Worm (Caenorhabditis elegans) whole organism, L1 larva: ENCODE data around the gene pals-22.

Experiments
- C04F5.9 ChIP-seq: sonication (generic microtip); optimal IDR thresholded peaks from 2 replicates; lab custom pipeline; 2016; ENCODE audit warnings: missing genetic modification characterization, missing compliant biosample characterization
- F16B12.6 ChIP-seq: fragments of 150-350 bp; optimal IDR thresholded peaks from 2 replicates; lab custom pipeline; 2014; ENCODE audit warnings: missing biosample characterization, missing genetic modification characterization
- Y116A8C.19 ChIP-seq: sonication (generic microtip); optimal IDR thresholded peaks from 2 replicates; lab custom pipeline; 2016; ENCODE audit warnings: missing compliant biosample characterization, missing genetic modification characterization, borderline replicate concordance
- aha-1 ChIP-seq: fragments of 150-350 bp; optimal IDR thresholded peaks from 2 replicates; lab custom pipeline; 2014; ENCODE audit warnings: missing biosample characterization, missing genetic modification characterization
- aly-2 ChIP-seq: fragments of 150-350 bp; optimal IDR thresholded peaks from 2 replicates; lab custom pipeline; 2014; ENCODE audit warnings: missing biosample characterization, missing genetic modification characterization
- ama-1 ChIP-seq: fragments of 150-350 bp; optimal IDR thresholded peaks from 2 replicates; lab custom pipeline; 2014
- ceh-82 ChIP-seq, 3 experiments: fragments of 150-350 bp in 1 of 3; sonication (generic microtip) in 2 of 3; optimal IDR thresholded peaks; 2 replicates each; lab custom pipeline; 2014 to 2017; ENCODE audit warnings: missing biosample characterization in 3 of 3, missing genetic modification characterization in 3 of 3
- dsc-1 ChIP-seq: sonication (generic microtip); optimal IDR thresholded peaks from 2 replicates; lab custom pipeline; 2016; ENCODE audit warnings: mild to moderate bottlenecking, missing genetic modification characterization, missing compliant biosample characterization
- efl-1 ChIP-seq, 4 experiments: fragments of 150-350 bp; optimal IDR thresholded peaks in 3 of 4; peaks in 1 of 4; 1 replicate in 1 of 4; 2 replicates in 3 of 4; lab custom pipeline; 2014; ENCODE audit warnings: missing biosample characterization in 2 of 4, missing genetic modification characterization in 2 of 4, missing genetic modification reagents in 2 of 4
- egl-13 ChIP-seq: sonication (generic microtip); optimal IDR thresholded peaks from 2 replicates; lab custom pipeline; 2016; ENCODE audit warnings: missing genotype, missing genetic modification reagents, missing genetic modification characterization, missing compliant biosample characterization
- elt-2 ChIP-seq: sonication (generic microtip); optimal IDR thresholded peaks from 2 replicates; lab custom pipeline; 2016; ENCODE audit warnings: missing genetic modification characterization, mild to moderate bottlenecking, inconsistent platforms, missing compliant biosample characterization, missing genetic modification reagents
- ets-5 ChIP-seq: fragments of 200-800 bp; sonication (Bioruptor generic); IDR thresholded peaks from 2 replicates; pipeline ENCODE4 v1.3.6; 2022; ENCODE audit warnings: missing genetic modification characterization, missing compliant biosample characterization
- fkh-10 ChIP-seq: sonication (generic microtip); optimal IDR thresholded peaks from 2 replicates; lab custom pipeline; 2017; ENCODE audit warnings: missing biosample characterization, missing genetic modification reagents, missing genetic modification characterization
- fkh-4 ChIP-seq: sonication (generic microtip); optimal IDR thresholded peaks from 2 replicates; lab custom pipeline; 2016; ENCODE audit warnings: missing compliant biosample characterization, missing genetic modification characterization, borderline replicate concordance
- fkh-8 ChIP-seq: sonication (generic microtip); optimal IDR thresholded peaks from 2 replicates; lab custom pipeline; 2016; ENCODE audit warnings: mild to moderate bottlenecking, missing genetic modification characterization, missing compliant biosample characterization
- hlh-4 ChIP-seq: sonication (generic microtip); optimal IDR thresholded peaks from 2 replicates; lab custom pipeline; 2016; ENCODE audit warnings: mild to moderate bottlenecking, missing genetic modification characterization, missing compliant biosample characterization
- hpl-2 ChIP-seq: fragments of 150-350 bp; optimal IDR thresholded peaks from 2 replicates; lab custom pipeline; 2014; ENCODE audit warnings: missing biosample characterization, missing genetic modification reagents, missing genetic modification characterization
- isw-1 ChIP-seq: fragments of 200-800 bp; sonication (Bioruptor generic); IDR thresholded peaks from 2 replicates; pipeline ENCODE4 v1.3.6; 2022; ENCODE audit warnings: missing genetic modification characterization, missing compliant biosample characterization
- lin-14 ChIP-seq: fragments of 200-800 bp; sonication (Bioruptor generic); optimal IDR thresholded peaks from 2 replicates; lab custom pipeline; 2018; ENCODE audit warnings: mild to moderate bottlenecking, missing genetic modification characterization, moderate library complexity, missing compliant biosample characterization
- lin-35 ChIP-seq, 2 experiments: fragments of 150-350 bp; optimal IDR thresholded peaks; 2 replicates each; lab custom pipeline; 2014; ENCODE audit warnings: missing biosample characterization in 2 of 2, missing genetic modification characterization in 2 of 2, missing genetic modification reagents in 2 of 2
- mab-9 ChIP-seq: fragments of 200-800 bp; sonication (Bioruptor generic); IDR thresholded peaks from 2 replicates; pipeline ENCODE4 v1.3.6; 2022; ENCODE audit warnings: missing genetic modification reagents, missing genetic modification characterization, missing compliant biosample characterization
- mdl-1 ChIP-seq, 2 experiments: fragments of 150-350 bp; optimal IDR thresholded peaks; 2 replicates each; lab custom pipeline; 2014 to 2017; ENCODE audit warnings: missing biosample characterization in 2 of 2, missing genetic modification characterization in 2 of 2, inconsistent platforms in 1 of 2
- mef-2 ChIP-seq: fragments of 150-350 bp; optimal IDR thresholded peaks from 2 replicates; lab custom pipeline; 2014; ENCODE audit warnings: missing biosample characterization, missing genetic modification characterization
- nhr-19 ChIP-seq: fragments of 200-800 bp; sonication (Bioruptor generic); conservative IDR thresholded peaks from 2 replicates; pipeline ENCODE4 v1.3.6; 2022; ENCODE audit warnings: missing genetic modification characterization, missing compliant biosample characterization
- nhr-20 ChIP-seq: sonication (generic microtip); optimal IDR thresholded peaks from 2 replicates; lab custom pipeline; 2016; ENCODE audit warnings: mild to moderate bottlenecking, missing genetic modification characterization, missing compliant biosample characterization
- pax-3 ChIP-seq: fragments of 200-800 bp; sonication (Bioruptor generic); optimal IDR thresholded peaks from 2 replicates; lab custom pipeline; 2018; ENCODE audit warnings: mild to moderate bottlenecking, missing genetic modification characterization, moderate library complexity, missing compliant biosample characterization
- sox-4 ChIP-seq: sonication (generic microtip); optimal IDR thresholded peaks from 2 replicates; lab custom pipeline; 2016; ENCODE audit warnings: missing genetic modification characterization, missing compliant biosample characterization
- sup-37 ChIP-seq: fragments of 200-800 bp; sonication (Bioruptor generic); optimal IDR thresholded peaks from 2 replicates; lab custom pipeline; 2018; ENCODE audit warnings: mild to moderate bottlenecking, missing genetic modification characterization, missing compliant biosample characterization
- swsn-7 ChIP-seq: sonication (generic microtip); optimal IDR thresholded peaks from 2 replicates; lab custom pipeline; 2016; ENCODE audit warnings: missing genetic modification characterization, missing compliant biosample characterization
- tlp-1 ChIP-seq: fragments of 150-350 bp; optimal IDR thresholded peaks from 2 replicates; lab custom pipeline; 2014; ENCODE audit warnings: missing biosample characterization, missing genetic modification characterization
- unc-130 ChIP-seq: fragments of 150-350 bp; optimal IDR thresholded peaks from 2 replicates; lab custom pipeline; 2017; ENCODE audit warnings: missing biosample characterization, missing genetic modification characterization, inconsistent platforms
- unc-62 ChIP-seq: fragments of 150-350 bp; optimal IDR thresholded peaks from 2 replicates; lab custom pipeline; 2014; ENCODE audit warnings: missing biosample characterization, missing genetic modification reagents, missing genetic modification characterization
- unc-86 ChIP-seq: sonication (generic microtip); optimal IDR thresholded peaks from 2 replicates; lab custom pipeline; 2016; ENCODE audit warnings: missing genetic modification characterization, missing compliant biosample characterization
- vab-15 ChIP-seq: sonication (generic microtip); optimal IDR thresholded peaks from 2 replicates; lab custom pipeline; 2017; ENCODE audit warnings: missing genotype, mild to moderate bottlenecking, missing genetic modification characterization, missing compliant biosample characterization
- zag-1 ChIP-seq: fragments of 150-350 bp; optimal IDR thresholded peaks from 2 replicates; lab custom pipeline; 2014; ENCODE audit warnings: missing biosample characterization, missing genetic modification characterization
- ztf-4 ChIP-seq: fragments of 150-350 bp; optimal IDR thresholded peaks from 2 replicates; lab custom pipeline; 2014; ENCODE audit warnings: missing biosample characterization, missing genetic modification characterization

pals-22 gene

ce11 chrIII:131627-132026 is 591 bp upstream of the pals-22 start (continued):
- TF ChIP-seq nhr-20 (tag; lab: Kevin White, UChicago) (peak; percentile 37), C04F5.9 (tag; lab: Kevin White, UChicago) (no peak), pax-3 (tag; lab: Kevin White, UChicago) (no peak), fkh-8 (peak; percentile 56), unc-130 (tag; lab: Kevin White, UChicago) (peak; percentile 27), efl-1 (optimal IDR thresholded peaks at IDR 0.05; lab: Kevin White, UChicago) (peak; percentile 65 to 67), efl-1 (GFP tag; optimal IDR thresholded peaks at IDR 0.05 in 1 of 2; lab: Kevin White, UChicago) (peak; percentile 64 to 94)

- TF ChIP-seq lin-35 (GFP tag; optimal IDR thresholded peaks at IDR 0.05; lab: Kevin White, UChicago): no peak
- no peak for TF ChIP-seq ceh-82 (tag; optimal IDR thresholded peaks at IDR 0.05; lab: Kevin White, UChicago)
- TF ChIP-seq dsc-1 (tag; lab: Kevin White, UChicago): no peak
- TF ChIP-seq unc-130 (tag; lab: Kevin White, UChicago): no peak
- no peak for TF ChIP-seq zag-1
- TF ChIP-seq tlp-1 (tag; lab: Kevin White, UChicago): no peak
- TF ChIP-seq ets-5 (GFP tag; lab: Robert Waterston, UW): no peak
- TF ChIP-seq hpl-2 (GFP tag; lab: Kevin White, UChicago): no peak
- TF ChIP-seq unc-62 (GFP tag; lab: Kevin White, UChicago): no peak
- TF ChIP-seq ama-1 (lab: Kevin White, UChicago): no peak
- no peak for TF ChIP-seq vab-15
- no peak for TF ChIP-seq egl-13
- TF ChIP-seq unc-86: no peak
- TF ChIP-seq isw-1: no peak
- TF ChIP-seq, all 84 proteins: peak for 0
Measured at ce11 chrIII:134194-134593, 2.0 kb downstream of the pals-22 start, which contains the start of gene pals-25. TSS of gene pals-25 (plus strand) at chrIII:134494.

ce11 chrIII:140904-141303 is 8.7 kb downstream of the pals-22 start, which contains the start of gene fbxb-81:
TSS of gene fbxb-81 (minus strand) at chrIII:141217.
- TF ChIP-seq fkh-4 (no peak), elt-2 (no peak), vab-15 (no peak), mab-9 (no peak), lin-14 (GFP tag; lab: Kevin White, UChicago) (no peak), mef-2 (tag; lab: Kevin White, UChicago) (no peak), aly-2 (tag; lab: Kevin White, UChicago) (no peak), sup-37 (GFP tag; lab: Kevin White, UChicago) (no peak), F16B12.6 (no peak), swsn-7 (tag; lab: Kevin White, UChicago) (no peak), nhr-19 (GFP tag; lab: Robert Waterston, UW) (no peak), Y116A8C.19 (tag; lab: Kevin White, UChicago) (no peak)

ce11 chrIII:143121-143520 is 10.9 kb downstream of the pals-22 start, which contains the start of gene fbxb-82:
TSS of gene fbxb-82 (minus strand) at chrIII:143221.
- TF ChIP-seq sox-4 (no peak), nhr-19 (GFP tag; lab: Robert Waterston, UW) (no peak), ets-5 (GFP tag; lab: Robert Waterston, UW) (no peak), ztf-4 (tag; lab: Kevin White, UChicago) (no peak), mdl-1 (tag; optimal IDR thresholded peaks at IDR 0.05; lab: Kevin White, UChicago) (no peak), aha-1 (no peak), efl-1 (optimal IDR thresholded peaks at IDR 0.05; lab: Kevin White, UChicago) (no peak), efl-1 (GFP tag; optimal IDR thresholded peaks at IDR 0.05 in 1 of 2; lab: Kevin White, UChicago) (peak in 1 of 2 experiments; percentile 1)
- TF ChIP-seq, all 84 proteins: peak for 1

- no peak for TF ChIP-seq hlh-4 (tag; lab: Kevin White, UChicago)
- no peak for TF ChIP-seq unc-62 (GFP tag; lab: Kevin White, UChicago)
- no peak for TF ChIP-seq fkh-10 (GFP tag; lab: Kevin White, UChicago)
- TF ChIP-seq sup-37 (GFP tag; lab: Kevin White, UChicago): no peak
Measured at ce11 chrIII:145078-145477, 12.9 kb downstream of the pals-22 start, which contains the start of the genes T17A3.12 and fbxb-83. TSS of gene T17A3.12 (minus strand) at chrIII:145178. TSS of gene fbxb-83 (minus strand) at chrIII:145211.
